Fruit fly (Drosophila melanogaster) whole organism, embryonic: Measurements from ENCODE around the gene CG32767.

ENCODE experiments used
- C15 ChIP-seq: fragments of 200-800 bp; sonication (Bioruptor generic); IDR thresholded peaks from 3 replicates; pipeline ENCODE4 v1.3.6; 2022; ENCODE audit warnings: missing biosample characterization, missing genetic modification characterization
- CG11247 ChIP-seq: fragments of 200-800 bp; sonication (Bioruptor generic); IDR thresholded peaks from 2 replicates; pipeline ENCODE4 v1.3.6; 2022; ENCODE audit warnings: missing biosample characterization, missing genetic modification characterization
- CG12659 ChIP-seq: fragments of 200-800 bp; sonication (Bioruptor generic); optimal IDR thresholded peaks from 3 replicates; lab custom pipeline; 2017; ENCODE audit warnings: mild to moderate bottlenecking, missing biosample characterization, missing genetic modification reagents, missing genetic modification characterization
- CG12744 ChIP-seq: fragments of 200-800 bp; sonication (Bioruptor generic); optimal IDR thresholded peaks from 2 replicates; lab custom pipeline; 2016; ENCODE audit warnings: missing biosample characterization, missing genetic modification characterization
- CG13624 ChIP-seq: fragments of 200-800 bp; sonication (Bioruptor generic); optimal IDR thresholded peaks from 2 replicates; lab custom pipeline; 2016; ENCODE audit warnings: missing biosample characterization, missing genetic modification characterization
- CG15011 ChIP-seq: fragments of 200-800 bp; sonication (Bioruptor generic); optimal IDR thresholded peaks from 3 replicates; lab custom pipeline; 2018; ENCODE audit warnings: missing biosample characterization, mild to moderate bottlenecking, missing genetic modification characterization
- CG15269 ChIP-seq: fragments of 200-800 bp; sonication (Bioruptor generic); optimal IDR thresholded peaks from 2 replicates; lab custom pipeline; 2018; ENCODE audit warnings: missing biosample characterization, mild to moderate bottlenecking, missing genetic modification characterization, moderate library complexity
- CG17359 ChIP-seq: fragments of 200-800 bp; sonication (Bioruptor generic); optimal IDR thresholded peaks from 3 replicates; lab custom pipeline; 2018; ENCODE audit warnings: missing biosample characterization, mild to moderate bottlenecking, missing genetic modification characterization, moderate library complexity
- CG17361 ChIP-seq: fragments of 200-800 bp; sonication (Bioruptor generic); IDR thresholded peaks from 3 replicates; pipeline ENCODE4 v1.3.6; 2022; ENCODE audit warnings: missing biosample characterization, missing genetic modification characterization
- CG17802 ChIP-seq: fragments of 200-800 bp; sonication (Bioruptor generic); optimal IDR thresholded peaks from 2 replicates; lab custom pipeline; 2018; ENCODE audit warnings: missing biosample characterization, mild to moderate bottlenecking, missing genetic modification characterization, moderate library complexity
- CG2712 ChIP-seq: fragments of 200-800 bp; optimal IDR thresholded peaks from 3 replicates; lab custom pipeline; 2019; ENCODE audit warnings: missing biosample characterization, mild to moderate bottlenecking, missing genetic modification characterization, moderate library complexity
- CG2875 ChIP-seq: fragments of 200-800 bp; sonication (Bioruptor generic); optimal IDR thresholded peaks from 2 replicates; lab custom pipeline; 2017; ENCODE audit warnings: missing biosample characterization, mild to moderate bottlenecking, missing genetic modification characterization, missing genetic modification reagents
- CG3281 ChIP-seq: fragments of 200-800 bp; sonication (Bioruptor generic); optimal IDR thresholded peaks from 3 replicates; lab custom pipeline; 2017; ENCODE audit warnings: missing biosample characterization, mild to moderate bottlenecking, missing genetic modification characterization
- CG34422 ChIP-seq: fragments of 200-800 bp; sonication (Bioruptor generic); IDR thresholded peaks from 3 replicates; pipeline ENCODE4 v1.3.6; 2022; ENCODE audit warnings: missing biosample characterization, missing genetic modification characterization
- CG4730 ChIP-seq: fragments of 200-800 bp; sonication (Bioruptor generic); IDR thresholded peaks from 2 replicates; pipeline ENCODE4 v1.3.6; 2022; ENCODE audit warnings: missing biosample characterization, missing genetic modification characterization
- CG4820 ChIP-seq: fragments of 200-800 bp; sonication (Bioruptor generic); optimal IDR thresholded peaks from 3 replicates; lab custom pipeline; 2016; ENCODE audit warnings: missing biosample characterization, missing genetic modification characterization
- CG5180 ChIP-seq: fragments of 200-800 bp; sonication (Bioruptor generic); optimal IDR thresholded peaks from 3 replicates; lab custom pipeline; 2017; ENCODE audit warnings: missing biosample characterization, missing genetic modification characterization, mild to moderate bottlenecking, moderate library complexity, missing genetic modification reagents
- CG6689 ChIP-seq: fragments of 200-800 bp; sonication (Bioruptor generic); IDR thresholded peaks from 2 replicates; pipeline ENCODE4 v1.3.6; 2022; ENCODE audit warnings: missing biosample characterization, missing genetic modification characterization
- CG7271 ChIP-seq: fragments of 200-800 bp; sonication (Bioruptor generic); optimal IDR thresholded peaks from 2 replicates; lab custom pipeline; 2018; ENCODE audit warnings: missing biosample characterization, mild to moderate bottlenecking, missing genetic modification characterization, moderate library complexity
- CG7357 ChIP-seq: fragments of 200-800 bp; sonication (Bioruptor generic); IDR thresholded peaks from 3 replicates; pipeline ENCODE4 v1.3.6; 2022; ENCODE audit warnings: missing biosample characterization, missing genetic modification characterization
- CG7556 ChIP-seq: fragments of 200-800 bp; sonication (Bioruptor generic); optimal IDR thresholded peaks from 2 replicates; lab custom pipeline; 2017; ENCODE audit warnings: missing biosample characterization, mild to moderate bottlenecking, missing genetic modification characterization
- CG7963 ChIP-seq: fragments of 200-800 bp; sonication (Bioruptor generic); IDR thresholded peaks from 3 replicates; pipeline ENCODE4 v1.3.6; 2022; ENCODE audit warnings: missing biosample characterization, missing genetic modification characterization; ENCODE audit not compliant: partially characterized antibody
- CG9932 ChIP-seq: fragments of 200-800 bp; sonication (Bioruptor generic); IDR thresholded peaks from 2 replicates; pipeline ENCODE4 v1.3.6; 2022; ENCODE audit warnings: missing biosample characterization, missing genetic modification characterization
- CHES-1-like ChIP-seq: fragments of 200-800 bp; sonication (Bioruptor generic); optimal IDR thresholded peaks from 2 replicates; lab custom pipeline; 2016; ENCODE audit warnings: missing biosample characterization, missing genetic modification characterization
- Ets65A ChIP-seq: fragments of 200-800 bp; sonication (Bioruptor generic); peaks from one replicate; lab custom pipeline; 2016; ENCODE audit warnings: missing biosample characterization, missing genetic modification characterization
- Ets97D ChIP-seq: fragments of 200-800 bp; sonication (Bioruptor generic); optimal IDR thresholded peaks from 3 replicates; lab custom pipeline; 2016; ENCODE audit warnings: missing biosample characterization, missing genetic modification characterization
- HHEX ChIP-seq: fragments of 200-800 bp; sonication (Bioruptor generic); optimal IDR thresholded peaks from 3 replicates; lab custom pipeline; 2017; ENCODE audit warnings: missing biosample characterization, mild to moderate bottlenecking, missing genetic modification characterization, missing genetic modification reagents
- NC2α ChIP-seq: fragments of 200-800 bp; sonication (Bioruptor generic); optimal IDR thresholded peaks from 2 replicates; lab custom pipeline; 2016; ENCODE audit warnings: missing biosample characterization, missing genetic modification characterization
- Oaz ChIP-seq: fragments of 200-800 bp; sonication (Bioruptor generic); IDR thresholded peaks from 2 replicates; pipeline ENCODE4 v1.3.6; 2022; ENCODE audit warnings: missing biosample characterization, missing genetic modification characterization
- Pdp1 ChIP-seq, 2 experiments: fragments of 200-800 bp; sonication (Bioruptor generic); optimal IDR thresholded peaks; 3 replicates each; lab custom pipeline; 2016; ENCODE audit warnings: missing biosample characterization in 2 of 2, missing genetic modification characterization in 2 of 2, mild to moderate bottlenecking in 1 of 2, moderate library complexity in 1 of 2
- Ptx1 ChIP-seq: fragments of 200-800 bp; sonication (Bioruptor generic); IDR thresholded peaks from 2 replicates; pipeline ENCODE4 v1.3.6; 2022; ENCODE audit warnings: missing biosample characterization, missing genetic modification characterization
- cas ChIP-seq: fragments of 200-800 bp; sonication (Bioruptor generic); IDR thresholded peaks from 2 replicates; pipeline ENCODE4 v1.3.6; 2022; ENCODE audit warnings: missing biosample characterization, missing genetic modification characterization
- crol ChIP-seq: fragments of 200-800 bp; sonication (Bioruptor generic); IDR thresholded peaks from 2 replicates; pipeline ENCODE4 v1.3.6; 2022; ENCODE audit warnings: missing biosample characterization, missing genetic modification characterization
- ewg ChIP-seq: fragments of 200-800 bp; sonication (Bioruptor generic); optimal IDR thresholded peaks from 3 replicates; lab custom pipeline; 2017; ENCODE audit warnings: mild to moderate bottlenecking, missing biosample characterization, missing genetic modification reagents, missing genetic modification characterization
- eyg ChIP-seq: fragments of 200-800 bp; sonication (Bioruptor generic); optimal IDR thresholded peaks from 3 replicates; lab custom pipeline; 2016; ENCODE audit warnings: missing biosample characterization, missing genetic modification characterization
- gce ChIP-seq: fragments of 200-800 bp; sonication (Bioruptor generic); IDR thresholded peaks from 3 replicates; pipeline ENCODE4 v1.3.6; 2022; ENCODE audit warnings: missing biosample characterization, missing genetic modification characterization
- gro ChIP-seq: fragments of 200-800 bp; sonication (Bioruptor generic); optimal IDR thresholded peaks from 2 replicates; lab custom pipeline; 2016; ENCODE audit warnings: missing biosample characterization, missing genetic modification characterization
- hbn ChIP-seq: fragments of 200-800 bp; sonication (Bioruptor generic); IDR thresholded peaks from 2 replicates; pipeline ENCODE4 v1.3.6; 2022; ENCODE audit warnings: missing biosample characterization, missing genetic modification characterization; ENCODE audit not compliant: partially characterized antibody
- jumu ChIP-seq: fragments of 200-800 bp; sonication (Bioruptor generic); optimal IDR thresholded peaks from 3 replicates; lab custom pipeline; 2016; ENCODE audit warnings: missing biosample characterization, missing genetic modification characterization
- kni ChIP-seq: fragments of 200-800 bp; sonication (Bioruptor generic); optimal IDR thresholded peaks from 3 replicates; lab custom pipeline; 2017; ENCODE audit warnings: mild to moderate bottlenecking, missing biosample characterization, missing genetic modification reagents, missing genetic modification characterization
- lilli ChIP-seq: fragments of 200-800 bp; sonication (Bioruptor generic); optimal IDR thresholded peaks from 3 replicates; lab custom pipeline; 2016; ENCODE audit warnings: missing biosample characterization, missing genetic modification characterization
- p53 ChIP-seq: fragments of 200-800 bp; sonication (Bioruptor generic); optimal IDR thresholded peaks from 2 replicates; lab custom pipeline; 2016; ENCODE audit warnings: missing biosample characterization, missing genetic modification characterization
- phol ChIP-seq: fragments of 200-800 bp; sonication (Bioruptor generic); optimal IDR thresholded peaks from 3 replicates; lab custom pipeline; 2018; ENCODE audit warnings: missing biosample characterization, mild to moderate bottlenecking, missing genetic modification characterization, moderate library complexity
- pros ChIP-seq: fragments of 200-800 bp; sonication (Bioruptor generic); optimal IDR thresholded peaks from 3 replicates; lab custom pipeline; 2019; ENCODE audit warnings: missing biosample characterization, mild to moderate bottlenecking, missing genetic modification characterization, moderate library complexity
- pum ChIP-seq: fragments of 200-800 bp; sonication (Bioruptor generic); optimal IDR thresholded peaks from 2 replicates; lab custom pipeline; 2016; ENCODE audit warnings: missing biosample characterization, missing genetic modification characterization
- shn ChIP-seq: fragments of 200-800 bp; sonication (Bioruptor generic); optimal IDR thresholded peaks from 3 replicates; lab custom pipeline; 2016; ENCODE audit warnings: missing biosample characterization, missing genetic modification characterization
- sisA ChIP-seq: fragments of 200-800 bp; sonication (Bioruptor generic); IDR thresholded peaks from 2 replicates; pipeline ENCODE4 v1.3.6; 2022; ENCODE audit warnings: missing biosample characterization, missing genetic modification characterization
- tin ChIP-seq: fragments of 200-800 bp; sonication (Bioruptor generic); optimal IDR thresholded peaks from 3 replicates; lab custom pipeline; 2016; ENCODE audit warnings: missing biosample characterization, missing genetic modification characterization
- tx ChIP-seq: fragments of 200-800 bp; sonication (Bioruptor generic); optimal IDR thresholded peaks from 2 replicates; lab custom pipeline; 2016; ENCODE audit warnings: missing biosample characterization, missing genetic modification characterization
- zfh2 ChIP-seq: fragments of 200-800 bp; sonication (Bioruptor generic); optimal IDR thresholded peaks from 2 replicates; lab custom pipeline; 2016; ENCODE audit warnings: missing biosample characterization, missing genetic modification characterization

CG32767 gene

dm6 chrX:5085964-5086707 is 1.6 kb upstream of the CG32767 start (continued):
- TF ChIP-seq CG7271 (tag; lab: Kevin White, UChicago): no peak
- peak; percentile 31 for TF ChIP-seq HHEX (GFP tag; lab: Kevin White, UChicago)
- TF ChIP-seq CG2712 (tag; lab: Kevin White, UChicago): peak; percentile 39
- no peak for TF ChIP-seq pum
- TF ChIP-seq CG15011 (GFP tag; lab: Kevin White, UChicago): no peak
- TF ChIP-seq tx: peak; percentile 11
- peak; percentile 12 for TF ChIP-seq zfh2 (GFP tag; lab: Kevin White, UChicago)
- TF ChIP-seq CHES-1-like (GFP tag; lab: Kevin White, UChicago): peak; percentile 30
- TF ChIP-seq jumu (GFP tag; lab: Kevin White, UChicago): peak; percentile 26
- 0 out of 2 replicates have a peak, but pooled peaks have one; percentile 2 for TF ChIP-seq crol (GFP tag; lab: Robert Waterston, UW)
- TF ChIP-seq CG7556 (GFP tag; lab: Kevin White, UChicago): peak; percentile 29
- peak; percentile 3 for TF ChIP-seq tin (GFP tag; lab: Kevin White, UChicago)
- no peak for TF ChIP-seq CG12744 (GFP tag; lab: Kevin White, UChicago)
- TF ChIP-seq CG17361: peak; percentile 64; the same call in 2 of the 3 replicates
- peak; percentile 25 for TF ChIP-seq phol (tag; lab: Kevin White, UChicago)
- no peak for TF ChIP-seq cas
- peak; percentile 33; the same call in 1 of the 2 replicates for TF ChIP-seq hbn (GFP tag; lab: Robert Waterston, UW)
- no peak for TF ChIP-seq CG17802 (tag; lab: Kevin White, UChicago)
- TF ChIP-seq CG6689: peak; percentile 45
- TF ChIP-seq lilli (GFP tag; lab: Kevin White, UChicago): peak; percentile 34
- no peak for TF ChIP-seq p53
- no peak for TF ChIP-seq gro (GFP tag; lab: Kevin White, UChicago)
- no peak for TF ChIP-seq CG2875
- TF ChIP-seq CG5180 (GFP tag; lab: Kevin White, UChicago): no peak
- TF ChIP-seq CG7357 (GFP tag; lab: Robert Waterston, UW): no peak
- peak; percentile 31 for TF ChIP-seq shn (GFP tag; lab: Kevin White, UChicago)
- TF ChIP-seq CG4820 (GFP tag; lab: Kevin White, UChicago): no peak
- TF ChIP-seq eyg (GFP tag; lab: Kevin White, UChicago): no peak
- peak; percentile 89 for TF ChIP-seq Ets65A (GFP tag; lab: Kevin White, UChicago)
- TF ChIP-seq CG4730 (GFP tag; lab: Robert Waterston, UW): peak; percentile 35; the same call in 1 of the 2 replicates
- TF ChIP-seq Pdp1 (GFP tag; optimal IDR thresholded peaks at IDR 0.05; lab: Kevin White, UChicago): no peak
- no peak for TF ChIP-seq C15 (GFP tag; lab: Robert Waterston, UW)
- TF ChIP-seq CG3281 (GFP tag; lab: Kevin White, UChicago): peak; percentile 26
- 0 out of 2 replicates have a peak, but pooled peaks have one; percentile 9 for TF ChIP-seq Oaz (GFP tag; lab: Robert Waterston, UW)
- TF ChIP-seq sisA (GFP tag; lab: Robert Waterston, UW): no peak
- TF ChIP-seq CG17359 (tag; lab: Kevin White, UChicago): peak; percentile 89
- peak; percentile 12 for TF ChIP-seq Ets97D
- TF ChIP-seq CG13624 (GFP tag; lab: Kevin White, UChicago): peak; percentile 40
- no peak for TF ChIP-seq NC2α
- TF ChIP-seq CG15269 (tag; lab: Kevin White, UChicago): peak; percentile 9
- TF ChIP-seq CG34422 (GFP tag; lab: Robert Waterston, UW): no peak
- TF ChIP-seq CG12659 (GFP tag; lab: Kevin White, UChicago): peak; percentile 39
- TF ChIP-seq pros (GFP tag; lab: Kevin White, UChicago): peak; percentile 35
- no peak for TF ChIP-seq CG11247
- TF ChIP-seq kni (GFP tag; lab: Kevin White, UChicago): no peak
- peak; percentile 20; the same call in 1 of the 2 replicates for TF ChIP-seq CG9932 (GFP tag; lab: Robert Waterston, UW)
- peak; percentile 7 for TF ChIP-seq ewg (GFP tag; lab: Kevin White, UChicago)
- TF ChIP-seq CG7963: no peak
- TF ChIP-seq Ptx1 (GFP tag; lab: Robert Waterston, UW): peak; percentile 55
- no peak for TF ChIP-seq gce (GFP tag; lab: Robert Waterston, UW)
